Worm (Caenorhabditis elegans) whole organism, late embryonic: ENCODE measurements around the gene W02F12.2.

ENCODE experiments used
- K09A11.1 ChIP-seq: sonication (generic microtip); optimal IDR thresholded peaks from 2 replicates; lab custom pipeline; 2017; ENCODE audit warnings: antibody characterized with exemption, mild to moderate bottlenecking, missing genetic modification characterization, missing compliant biosample characterization; ENCODE audit not compliant: insufficient read depth
- ama-1 ChIP-seq: fragments of 150-350 bp; optimal IDR thresholded peaks from 2 replicates; lab custom pipeline; 2014
- ceh-14 ChIP-seq: sonication (generic microtip); optimal IDR thresholded peaks from 2 replicates; lab custom pipeline; 2016; ENCODE audit warnings: missing genotype, missing genetic modification characterization, missing compliant biosample characterization
- ceh-19 ChIP-seq: fragments of 200-800 bp; sonication (Bioruptor generic); optimal IDR thresholded peaks from 2 replicates; lab custom pipeline; 2018; ENCODE audit warnings: mild to moderate bottlenecking, missing genetic modification characterization, missing compliant biosample characterization
- ceh-2 ChIP-seq: sonication (generic microtip); optimal IDR thresholded peaks from 2 replicates; lab custom pipeline; 2016; ENCODE audit warnings: missing genotype, missing genetic modification characterization, missing compliant biosample characterization
- ceh-30 ChIP-seq: fragments of 150-350 bp; optimal IDR thresholded peaks from 2 replicates; lab custom pipeline; 2014; ENCODE audit warnings: missing biosample characterization, missing genetic modification characterization
- ceh-31 ChIP-seq: sonication (generic microtip); optimal IDR thresholded peaks from 2 replicates; lab custom pipeline; 2016; ENCODE audit warnings: missing genetic modification characterization, missing compliant biosample characterization
- ceh-34 ChIP-seq: sonication (generic microtip); optimal IDR thresholded peaks from 2 replicates; lab custom pipeline; 2016; ENCODE audit warnings: mild to moderate bottlenecking, missing genetic modification characterization, missing compliant biosample characterization
- ceh-48 ChIP-seq: sonication (generic microtip); optimal IDR thresholded peaks from 2 replicates; lab custom pipeline; 2016; ENCODE audit warnings: missing genetic modification characterization, inconsistent platforms, missing compliant biosample characterization
- che-1 ChIP-seq: sonication (generic microtip); optimal IDR thresholded peaks from 2 replicates; lab custom pipeline; 2016; ENCODE audit warnings: mild to moderate bottlenecking, missing genetic modification characterization, missing compliant biosample characterization
- dve-1 ChIP-seq: sonication (generic microtip); optimal IDR thresholded peaks from 2 replicates; lab custom pipeline; 2017; ENCODE audit warnings: antibody characterized with exemption, mild to moderate bottlenecking, missing genetic modification characterization, missing compliant biosample characterization
- elt-4 ChIP-seq: sonication (generic microtip); optimal IDR thresholded peaks from 2 replicates; lab custom pipeline; 2016; ENCODE audit warnings: missing genetic modification characterization, missing compliant biosample characterization
- ets-4 ChIP-seq: sonication (generic microtip); optimal IDR thresholded peaks from 2 replicates; lab custom pipeline; 2016; ENCODE audit warnings: missing genetic modification characterization, missing compliant biosample characterization
- eyg-1 ChIP-seq: sonication (generic microtip); optimal IDR thresholded peaks from 2 replicates; lab custom pipeline; 2016; ENCODE audit warnings: missing genotype, missing genetic modification characterization, missing compliant biosample characterization
- fax-1 ChIP-seq: sonication (generic microtip); optimal IDR thresholded peaks from 2 replicates; lab custom pipeline; 2016; ENCODE audit warnings: missing genotype, missing genetic modification characterization, missing compliant biosample characterization
- fkh-10 ChIP-seq: fragments of 150-350 bp; optimal IDR thresholded peaks from 2 replicates; lab custom pipeline; 2014; ENCODE audit warnings: missing biosample characterization, missing genetic modification reagents, missing genetic modification characterization
- gmeb-2 ChIP-seq: sonication (generic microtip); optimal IDR thresholded peaks from 2 replicates; lab custom pipeline; 2016; ENCODE audit warnings: missing genetic modification characterization, inconsistent platforms, missing compliant biosample characterization
- hlh-13 ChIP-seq: fragments of 200-800 bp; sonication (Bioruptor generic); optimal IDR thresholded peaks from 2 replicates; lab custom pipeline; 2018; ENCODE audit warnings: mild to moderate bottlenecking, missing genetic modification characterization, missing compliant biosample characterization
- hlh-30 ChIP-seq: sonication (generic microtip); optimal IDR thresholded peaks from 2 replicates; lab custom pipeline; 2017; ENCODE audit warnings: antibody characterized with exemption, missing genetic modification characterization, missing compliant biosample characterization; ENCODE audit not compliant: insufficient read depth
- hlh-8 ChIP-seq: sonication (generic microtip); optimal IDR thresholded peaks from 2 replicates; lab custom pipeline; 2016; ENCODE audit warnings: missing genotype, missing genetic modification characterization, missing compliant biosample characterization
- lim-6 ChIP-seq: sonication (generic microtip); optimal IDR thresholded peaks from 2 replicates; lab custom pipeline; 2016; ENCODE audit warnings: missing genetic modification characterization, missing compliant biosample characterization
- lin-11 ChIP-seq: fragments of 200-800 bp; sonication (Bioruptor generic); optimal IDR thresholded peaks from 2 replicates; lab custom pipeline; 2018; ENCODE audit warnings: mild to moderate bottlenecking, missing genetic modification characterization, missing compliant biosample characterization
- nhr-11 ChIP-seq: fragments of 150-350 bp; optimal IDR thresholded peaks from 2 replicates; lab custom pipeline; 2014; ENCODE audit warnings: missing biosample characterization, missing genetic modification characterization
- odd-2 ChIP-seq: sonication (generic microtip); optimal IDR thresholded peaks from 2 replicates; lab custom pipeline; 2017; ENCODE audit warnings: antibody characterized with exemption, mild to moderate bottlenecking, missing genetic modification characterization, missing compliant biosample characterization
- pag-3 ChIP-seq: sonication (generic microtip); optimal IDR thresholded peaks from 2 replicates; lab custom pipeline; 2016; ENCODE audit warnings: missing compliant biosample characterization, missing genetic modification characterization, borderline replicate concordance
- pat-9 ChIP-seq: fragments of 200-800 bp; sonication (Bioruptor generic); optimal IDR thresholded peaks from 2 replicates; lab custom pipeline; 2018; ENCODE audit warnings: mild to moderate bottlenecking, missing genetic modification characterization, moderate library complexity, missing compliant biosample characterization
- pax-1 ChIP-seq: fragments of 150-350 bp; optimal IDR thresholded peaks from 2 replicates; lab custom pipeline; 2014; ENCODE audit warnings: missing biosample characterization, missing genetic modification characterization
- pha-4 ChIP-seq: fragments of 150-350 bp; optimal IDR thresholded peaks from 2 replicates; lab custom pipeline; 2018; ENCODE audit warnings: missing biosample characterization, missing genetic modification reagents, missing genetic modification characterization
- ref-2 ChIP-seq: sonication (generic microtip); optimal IDR thresholded peaks from 2 replicates; lab custom pipeline; 2016; ENCODE audit warnings: missing genetic modification characterization, missing compliant biosample characterization
- rnt-1 ChIP-seq: sonication (generic microtip); optimal IDR thresholded peaks from 2 replicates; lab custom pipeline; 2016; ENCODE audit warnings: missing genetic modification characterization, missing compliant biosample characterization
- sox-2 ChIP-seq: fragments of 200-800 bp; sonication (Bioruptor generic); IDR thresholded peaks from 2 replicates; pipeline ENCODE4 v1.3.6; 2022; ENCODE audit warnings: missing genetic modification reagents, missing genetic modification characterization, missing compliant biosample characterization
- sox-4 ChIP-seq: sonication (generic microtip); optimal IDR thresholded peaks from 2 replicates; lab custom pipeline; 2017; ENCODE audit warnings: mild to moderate bottlenecking, missing genetic modification characterization, inconsistent platforms, missing compliant biosample characterization
- syd-9 ChIP-seq: sonication (generic microtip); optimal IDR thresholded peaks from 2 replicates; lab custom pipeline; 2016; ENCODE audit warnings: mild to moderate bottlenecking, missing genetic modification characterization, moderate library complexity, missing compliant biosample characterization
- tbx-2 ChIP-seq: sonication (generic microtip); optimal IDR thresholded peaks from 2 replicates; lab custom pipeline; 2016; ENCODE audit warnings: missing genetic modification characterization, missing compliant biosample characterization
- tbx-7 ChIP-seq: sonication (generic microtip); optimal IDR thresholded peaks from 2 replicates; lab custom pipeline; 2016; ENCODE audit warnings: missing genotype, missing genetic modification characterization, missing compliant biosample characterization
- unc-3 ChIP-seq, 2 experiments: fragments of 200-800 bp in 1 of 2; sonication (Bioruptor generic) in 1 of 2; sonication (generic microtip) in 1 of 2; conservative IDR thresholded peaks in 1 of 2; optimal IDR thresholded peaks in 1 of 2; 2 replicates each; pipeline versions ENCODE4 v1.3.6 to Lab custom; 2016 to 2022; ENCODE audit warnings: missing compliant biosample characterization in 2 of 2, missing genetic modification characterization in 2 of 2, missing genetic modification reagents in 1 of 2
- unc-42 ChIP-seq: sonication (generic microtip); optimal IDR thresholded peaks from 2 replicates; lab custom pipeline; 2016; ENCODE audit warnings: missing genotype, missing genetic modification characterization, missing compliant biosample characterization
- unc-55 ChIP-seq: sonication (generic microtip); optimal IDR thresholded peaks from 2 replicates; lab custom pipeline; 2017; ENCODE audit warnings: missing biosample characterization, missing genetic modification reagents, missing genetic modification characterization
- unc-86 ChIP-seq: sonication (generic microtip); optimal IDR thresholded peaks from 2 replicates; lab custom pipeline; 2016; ENCODE audit warnings: missing genetic modification characterization, missing compliant biosample characterization
- ztf-16 ChIP-seq: sonication (generic microtip); optimal IDR thresholded peaks from 2 replicates; lab custom pipeline; 2017; ENCODE audit warnings: missing genetic modification characterization, missing compliant biosample characterization

W02F12.2 gene

ce11 chrV:6685499-6685898 lies 12.0 kb downstream of the W02F12.2 start:
- TF ChIP-seq ref-2 (no peak), pat-9 (tag; lab: Kevin White, UChicago) (no peak), gmeb-2 (tag; lab: Kevin White, UChicago) (no peak), ceh-34 (tag; lab: Kevin White, UChicago) (no peak), pag-3 (tag; lab: Kevin White, UChicago) (no peak)

DNA sequence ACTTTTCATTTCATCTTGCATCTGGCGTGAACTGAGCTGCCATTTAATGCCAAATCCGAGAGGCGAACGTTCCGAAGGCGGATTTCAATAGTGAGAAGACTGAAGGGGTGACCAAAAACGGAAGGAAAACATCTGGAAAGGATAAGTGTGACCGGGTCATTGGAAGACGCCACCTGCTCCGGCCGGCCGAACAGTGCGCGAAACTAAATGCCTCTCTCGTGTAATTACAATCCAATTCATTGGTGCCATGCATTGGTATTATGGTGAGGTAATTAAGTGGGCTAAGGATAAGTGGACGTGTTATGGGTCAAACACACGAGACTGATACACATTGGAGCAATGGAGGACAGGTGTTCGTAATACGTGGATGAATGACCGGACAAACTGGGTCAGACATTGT lies 12.9 kb downstream of the W02F12.2 start:
- TF ChIP-seq ceh-31 (tag; lab: Kevin White, UChicago) (peak; percentile 40), nhr-11 (tag; lab: Kevin White, UChicago) (no peak), sox-2 (GFP tag; lab: Robert Waterston, UW) (peak; percentile 38), unc-42 (peak; percentile 43), ama-1 (lab: Kevin White, UChicago) (no peak)

DNA sequence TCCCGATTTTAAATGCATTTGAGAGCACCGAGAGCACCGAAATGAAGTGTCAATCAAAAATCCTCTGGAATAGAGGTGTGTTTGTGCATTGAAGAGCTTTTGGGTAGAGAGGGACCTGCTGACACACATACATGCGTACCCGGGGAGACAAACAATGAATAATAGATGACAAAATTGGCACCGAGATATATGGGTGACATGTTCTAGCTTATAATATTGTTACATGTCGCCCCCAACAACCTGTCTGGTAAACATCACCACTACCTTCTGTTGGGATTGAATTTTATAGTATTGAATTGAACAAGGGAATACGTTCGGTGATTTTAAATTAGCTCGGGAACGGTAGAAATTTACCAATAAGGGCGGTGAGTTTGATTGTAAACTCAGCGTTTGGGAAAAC lies 13.7 kb downstream of the W02F12.2 start:
- no peak for TF ChIP-seq ceh-34 (tag; lab: Kevin White, UChicago)
- TF ChIP-seq ama-1 (lab: Kevin White, UChicago) = no peak
- TF ChIP-seq tbx-2 (tag; lab: Kevin White, UChicago) = no peak
- no peak for TF ChIP-seq ceh-2 (tag; lab: Kevin White, UChicago)
- no peak for TF ChIP-seq ceh-19 (GFP tag; lab: Kevin White, UChicago)
- no peak for TF ChIP-seq hlh-13
- no peak for TF ChIP-seq lin-11
- no peak for TF ChIP-seq syd-9 (tag; lab: Kevin White, UChicago)
- TF ChIP-seq tbx-7 (tag; lab: Kevin White, UChicago) = no peak
- no peak for TF ChIP-seq pha-4 (tag; lab: Kevin White, UChicago)
- no peak for TF ChIP-seq pax-1 (tag; lab: Kevin White, UChicago)
- no peak for TF ChIP-seq lim-6 (tag; lab: Kevin White, UChicago)
- TF ChIP-seq che-1 (tag; lab: Kevin White, UChicago) = no peak
- TF ChIP-seq, all 69 proteins: peak for 0

- TF ChIP-seq rnt-1 (no peak), ceh-31 (tag; lab: Kevin White, UChicago) (no peak), fax-1 (tag; lab: Kevin White, UChicago) (no peak), elt-4 (tag; lab: Kevin White, UChicago) (no peak), K09A11.1 (no peak), ceh-14 (tag; lab: Kevin White, UChicago) (no peak), ceh-34 (tag; lab: Kevin White, UChicago) (no peak), unc-3 (GFP tag; conservative IDR thresholded peaks at IDR 0.05; lab: Robert Waterston, UW) (no peak), unc-3 (tag; optimal IDR thresholded peaks at IDR 0.05; lab: Kevin White, UChicago) (no peak), dve-1 (tag; lab: Kevin White, UChicago) (no peak), ceh-30 (no peak), hlh-8 (no peak), ceh-48 (no peak), ref-2 (no peak), sox-4 (tag; lab: Kevin White, UChicago) (no peak), syd-9 (tag; lab: Kevin White, UChicago) (no peak), unc-55 (GFP tag; lab: Kevin White, UChicago) (no peak), ztf-16 (no peak)
- TF ChIP-seq, all 69 proteins: peak for 0
Observed at ce11 chrV:6683282-6683681, 14.2 kb downstream of the W02F12.2 start.

- TF ChIP-seq hlh-30 (no peak), ceh-14 (tag; lab: Kevin White, UChicago) (no peak), fkh-10 (GFP tag; lab: Kevin White, UChicago) (no peak), ets-4 (no peak), eyg-1 (tag; lab: Kevin White, UChicago) (no peak), odd-2 (tag; lab: Kevin White, UChicago) (no peak), pag-3 (tag; lab: Kevin White, UChicago) (no peak), unc-86 (no peak)
Observed at ce11 chrV:6681501-6681900, 16.0 kb downstream of the W02F12.2 start, which contains the start of gene egl-46. egl-46 (minus strand) TSS chrV:6681573.
